Worm (Caenorhabditis elegans): ENCODE results near the gene fbxa-84.

DNA sequence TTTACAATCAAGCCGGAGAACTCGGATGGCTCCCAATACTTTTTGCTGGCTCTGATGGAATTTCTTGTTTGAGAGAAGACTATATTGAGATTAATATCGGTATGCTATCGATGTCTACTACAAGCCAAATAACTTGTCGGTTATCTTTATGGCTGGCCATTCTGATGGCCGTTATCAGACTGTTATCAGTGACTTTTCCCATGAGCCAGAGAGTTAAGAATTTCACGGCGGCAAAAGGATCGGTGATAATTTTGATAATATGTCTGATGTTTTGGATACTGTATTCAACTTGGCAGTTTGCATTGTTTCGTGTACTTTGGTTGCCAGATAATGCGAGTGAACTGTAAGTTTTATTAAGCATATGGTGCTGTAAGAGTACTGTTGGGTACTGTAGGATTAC is 44.0 kb downstream of the fbxa-84 start:
- TF ChIP-seq lsy-2 (tag; optimal IDR thresholded peaks at IDR 0.05) (no peak), ztf-11 (tag; optimal IDR thresholded peaks at IDR 0.05) (no peak), nhr-28 (tag; optimal IDR thresholded peaks at IDR 0.05) (no peak), sem-2 (GFP tag; optimal IDR thresholded peaks at IDR 0.05) (no peak), ces-1 (GFP tag; optimal IDR thresholded peaks at IDR 0.05) (no peak), nhr-76 (tag; optimal IDR thresholded peaks at IDR 0.05) (no peak), unc-62 (GFP tag; optimal IDR thresholded peaks at IDR 0.05) (no peak), unc-39 (tag; optimal IDR thresholded peaks at IDR 0.05) (no peak), blmp-1 (tag; optimal IDR thresholded peaks at IDR 0.05) (no peak), elt-1 (tag; optimal IDR thresholded peaks at IDR 0.05; ENCODE audit: borderline replicate concordance, insufficient read depth) (no peak)
